Worm (Caenorhabditis elegans) whole organism, L4 larva: ENCODE results near the gene dmsr-1.

Experiments used
- F49E8.2 ChIP-seq: sonication (generic microtip); optimal IDR thresholded peaks from 2 replicates; lab custom pipeline; 2016; ENCODE audit warnings: missing compliant biosample characterization, mild to moderate bottlenecking, missing genetic modification characterization, borderline replicate concordance
- Y105C5A.15 ChIP-seq: fragments of 200-800 bp; sonication (Bioruptor generic); IDR thresholded peaks from 2 replicates; pipeline ENCODE4 v1.3.6; 2022; ENCODE audit warnings: missing genetic modification characterization, missing compliant biosample characterization
- aly-2 ChIP-seq: sonication (generic microtip); optimal IDR thresholded peaks from 2 replicates; lab custom pipeline; 2018; ENCODE audit warnings: missing biosample characterization, missing genetic modification characterization
- ama-1 ChIP-seq: fragments of 150-350 bp; optimal IDR thresholded peaks from 2 replicates; lab custom pipeline; 2014; ENCODE audit warnings: inconsistent platforms, mixed read lengths
- arid-1 ChIP-seq: fragments of 200-800 bp; sonication (Bioruptor generic); conservative IDR thresholded peaks from 2 replicates; pipeline ENCODE4 v1.3.6; 2022; ENCODE audit warnings: missing genetic modification reagents, missing genetic modification characterization, missing compliant biosample characterization
- ceh-28 ChIP-seq: fragments of 150-350 bp; optimal IDR thresholded peaks from 2 replicates; lab custom pipeline; 2014; ENCODE audit warnings: missing biosample characterization, missing genetic modification reagents, missing genetic modification characterization
- ceh-62 ChIP-seq: sonication (generic microtip); optimal IDR thresholded peaks from 2 replicates; lab custom pipeline; 2017; ENCODE audit warnings: missing biosample characterization, missing genetic modification characterization
- daf-16 ChIP-seq, 3 experiments: sonication (generic microtip); optimal IDR thresholded peaks; 2 replicates each; lab custom pipeline; 2016 to 2017; ENCODE audit warnings: missing genetic modification characterization in 3 of 3, missing genetic modification reagents in 3 of 3, mild to moderate bottlenecking in 2 of 3, missing compliant biosample characterization in 2 of 3, missing biosample characterization in 1 of 3, moderate library complexity in 1 of 3
- daf-8 ChIP-seq: fragments of 200-800 bp; sonication (Bioruptor generic); IDR thresholded peaks from 2 replicates; pipeline ENCODE4 v1.3.6; 2022; ENCODE audit warnings: missing genetic modification characterization, missing compliant biosample characterization
- dmd-6 ChIP-seq: fragments of 200-800 bp; sonication (Bioruptor generic); IDR thresholded peaks from 2 replicates; pipeline ENCODE4 v1.3.6; 2022; ENCODE audit warnings: missing genetic modification reagents, missing genetic modification characterization, missing compliant biosample characterization
- dpl-1 ChIP-seq: fragments of 150-350 bp; optimal IDR thresholded peaks from 2 replicates; lab custom pipeline; 2014; ENCODE audit warnings: missing biosample characterization, missing genetic modification reagents, missing genetic modification characterization
- duxl-1 ChIP-seq: sonication (generic microtip); optimal IDR thresholded peaks from 2 replicates; lab custom pipeline; 2016; ENCODE audit warnings: mild to moderate bottlenecking, missing genetic modification characterization, moderate library complexity, missing compliant biosample characterization; ENCODE audit not compliant: poor library complexity
- dve-1 ChIP-seq: sonication (generic microtip); optimal IDR thresholded peaks from 2 replicates; lab custom pipeline; 2017; ENCODE audit warnings: antibody characterized with exemption, mild to moderate bottlenecking, missing genetic modification characterization, missing compliant biosample characterization; ENCODE audit not compliant: insufficient read depth
- hlh-11 ChIP-seq: fragments of 200-800 bp; sonication (Bioruptor generic); optimal IDR thresholded peaks from 2 replicates; lab custom pipeline; 2018; ENCODE audit warnings: mild to moderate bottlenecking, missing genetic modification characterization, missing compliant biosample characterization
- lim-7 ChIP-seq: fragments of 200-800 bp; sonication (Bioruptor generic); IDR thresholded peaks from 2 replicates; pipeline ENCODE4 v1.3.6; 2022; ENCODE audit warnings: missing genetic modification characterization, missing compliant biosample characterization
- lin-1 ChIP-seq: fragments of 200-800 bp; sonication (Bioruptor generic); IDR thresholded peaks from 2 replicates; pipeline ENCODE4 v1.3.6; 2022; ENCODE audit warnings: missing genetic modification reagents, missing genetic modification characterization, missing compliant biosample characterization
- lin-13 ChIP-seq: fragments of 150-350 bp; optimal IDR thresholded peaks from 2 replicates; lab custom pipeline; 2014; ENCODE audit warnings: missing biosample characterization, missing genetic modification reagents, missing genetic modification characterization
- lin-39 ChIP-seq: fragments of 150-350 bp; optimal IDR thresholded peaks from 2 replicates; lab custom pipeline; 2014; ENCODE audit warnings: missing biosample characterization, missing genetic modification reagents, missing genetic modification characterization
- lir-3 ChIP-seq: sonication (generic microtip); optimal IDR thresholded peaks from 2 replicates; lab custom pipeline; 2016; ENCODE audit warnings: mild to moderate bottlenecking, missing genetic modification characterization, missing compliant biosample characterization
- mdl-1 ChIP-seq, 2 experiments: fragments of 150-350 bp in 1 of 2; sonication (generic microtip) in 1 of 2; optimal IDR thresholded peaks; 2 replicates each; lab custom pipeline; 2014 to 2017; ENCODE audit warnings: missing biosample characterization in 2 of 2, missing genetic modification characterization in 2 of 2
- mdt-29 ChIP-seq: fragments of 200-800 bp; sonication (Bioruptor generic); IDR thresholded peaks from 2 replicates; pipeline ENCODE4 v1.3.6; 2022; ENCODE audit warnings: missing genetic modification reagents, missing genetic modification characterization, missing compliant biosample characterization
- mxl-2 ChIP-seq: fragments of 200-800 bp; sonication (Bioruptor generic); conservative IDR thresholded peaks from 2 replicates; pipeline ENCODE4 v1.3.6; 2022; ENCODE audit warnings: missing genetic modification reagents, missing genetic modification characterization, missing compliant biosample characterization
- mxl-3 ChIP-seq: fragments of 200-800 bp; sonication (Bioruptor generic); optimal IDR thresholded peaks from 2 replicates; lab custom pipeline; 2018; ENCODE audit warnings: mild to moderate bottlenecking, missing genetic modification characterization, missing compliant biosample characterization
- nhr-237 ChIP-seq: sonication (generic microtip); optimal IDR thresholded peaks from 2 replicates; lab custom pipeline; 2017; ENCODE audit warnings: missing biosample characterization, missing genetic modification characterization
- nhr-25 ChIP-seq: sonication (generic microtip); optimal IDR thresholded peaks from 2 replicates; lab custom pipeline; 2017; ENCODE audit warnings: missing genetic modification characterization, mild to moderate bottlenecking, missing compliant biosample characterization, antibody characterized with exemption, moderate library complexity, borderline replicate concordance; ENCODE audit not compliant: insufficient read depth
- nhr-28 ChIP-seq: fragments of 150-350 bp; optimal IDR thresholded peaks from 2 replicates; lab custom pipeline; 2014; ENCODE audit warnings: missing biosample characterization, missing genetic modification characterization
- nhr-41 ChIP-seq: fragments of 200-800 bp; sonication (Bioruptor generic); IDR thresholded peaks from 2 replicates; pipeline ENCODE4 v1.3.6; 2022; ENCODE audit warnings: missing genetic modification reagents, missing genetic modification characterization, missing compliant biosample characterization
- nhr-42 ChIP-seq: fragments of 200-800 bp; sonication (Bioruptor generic); IDR thresholded peaks from 2 replicates; pipeline ENCODE4 v1.3.6; 2022; ENCODE audit warnings: missing genetic modification characterization, missing compliant biosample characterization
- nhr-48 ChIP-seq: sonication (generic microtip); optimal IDR thresholded peaks from 2 replicates; lab custom pipeline; 2016; ENCODE audit warnings: mild to moderate bottlenecking, missing genetic modification characterization, missing compliant biosample characterization
- php-3 ChIP-seq: fragments of 200-800 bp; sonication (Bioruptor generic); IDR thresholded peaks from 2 replicates; pipeline ENCODE4 v1.3.6; 2022; ENCODE audit warnings: missing genetic modification reagents, missing genetic modification characterization, missing compliant biosample characterization
- pqm-1 ChIP-seq: sonication (generic microtip); optimal IDR thresholded peaks from 2 replicates; lab custom pipeline; 2017; ENCODE audit warnings: missing biosample characterization, missing genetic modification characterization
- saeg-2 ChIP-seq: fragments of 200-800 bp; sonication (Bioruptor generic); IDR thresholded peaks from 2 replicates; pipeline ENCODE4 v1.3.6; 2022; ENCODE audit warnings: missing genetic modification reagents, missing genetic modification characterization, missing compliant biosample characterization
- spr-1 ChIP-seq: sonication (generic microtip); optimal IDR thresholded peaks from 2 replicates; lab custom pipeline; 2016; ENCODE audit warnings: mild to moderate bottlenecking, missing genetic modification characterization, missing compliant biosample characterization
- tra-1 ChIP-seq: fragments of 200-800 bp; sonication (Bioruptor generic); IDR thresholded peaks from 2 replicates; pipeline ENCODE4 v1.3.6; 2022; ENCODE audit warnings: missing genetic modification reagents, missing genetic modification characterization, missing compliant biosample characterization
- unc-130 ChIP-seq: sonication (generic microtip); optimal IDR thresholded peaks from 2 replicates; lab custom pipeline; 2016; ENCODE audit warnings: missing genetic modification reagents, missing genetic modification characterization, missing compliant biosample characterization
- zag-1 ChIP-seq: fragments of 150-350 bp; optimal IDR thresholded peaks from 2 replicates; lab custom pipeline; 2014; ENCODE audit warnings: missing biosample characterization, missing genetic modification characterization
- zfp-2 ChIP-seq: sonication (generic microtip); optimal IDR thresholded peaks from 2 replicates; lab custom pipeline; 2016; ENCODE audit warnings: mild to moderate bottlenecking, missing genetic modification characterization, missing compliant biosample characterization
- zfp-3 ChIP-seq: fragments of 200-800 bp; sonication (Bioruptor generic); conservative IDR thresholded peaks from 2 replicates; pipeline ENCODE4 v1.3.6; 2022; ENCODE audit warnings: missing genetic modification reagents, missing genetic modification characterization, missing compliant biosample characterization
- zip-11 ChIP-seq: fragments of 200-800 bp; sonication (Bioruptor generic); IDR thresholded peaks from 2 replicates; pipeline ENCODE4 v1.3.6; 2022; ENCODE audit warnings: missing genetic modification characterization, missing compliant biosample characterization
- zip-2 ChIP-seq: fragments of 150-350 bp; optimal IDR thresholded peaks from 2 replicates; lab custom pipeline; 2014; ENCODE audit warnings: missing biosample characterization, missing genetic modification characterization

Gene dmsr-1

DNA sequence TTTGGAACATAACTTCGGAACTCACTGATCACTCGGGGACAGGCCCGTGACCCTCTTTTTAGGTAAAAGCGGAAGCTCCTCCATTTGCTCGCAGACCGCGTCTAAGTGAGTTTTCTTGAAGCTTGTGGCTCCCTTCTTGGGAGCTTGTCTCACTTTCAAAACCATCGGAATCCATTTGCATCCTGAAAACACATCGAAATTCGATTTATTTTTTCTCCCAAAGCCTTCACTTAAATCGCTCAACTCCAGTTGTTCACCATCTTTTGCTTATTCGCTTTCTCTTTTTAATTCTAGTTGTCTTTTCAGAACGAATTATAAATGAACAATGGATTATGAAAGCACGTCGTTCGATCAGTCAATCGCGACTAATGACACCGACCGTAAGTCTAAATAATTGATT lies 20.7 kb downstream of the dmsr-1 start, which contains the start of gene T11F9.1:
Gene T11F9.1, plus strand, starts transcription at position 301 of the 400 bp plus-strand sequence.
- TF ChIP-seq mxl-3: no peak
- TF ChIP-seq nhr-237 (tag; lab: Kevin White, UChicago): no peak
- no peak for TF ChIP-seq lin-1 (GFP tag; lab: Robert Waterston, UW)
- no peak for TF ChIP-seq ceh-28 (tag; lab: Kevin White, UChicago)
- no peak for TF ChIP-seq daf-16 (GFP tag; optimal IDR thresholded peaks at IDR 0.05; lab: Kevin White, UChicago)
- no peak for TF ChIP-seq daf-16 (tag; optimal IDR thresholded peaks at IDR 0.05; lab: Kevin White, UChicago)
- TF ChIP-seq lim-7: no peak
- no peak for TF ChIP-seq unc-130 (GFP tag; lab: Kevin White, UChicago)
- TF ChIP-seq zfp-2: no peak
- no peak for TF ChIP-seq zag-1
- TF ChIP-seq zfp-3 (GFP tag; lab: Robert Waterston, UW): no peak
- TF ChIP-seq aly-2 (tag; lab: Kevin White, UChicago): no peak
- TF ChIP-seq mdt-29: no peak

DNA sequence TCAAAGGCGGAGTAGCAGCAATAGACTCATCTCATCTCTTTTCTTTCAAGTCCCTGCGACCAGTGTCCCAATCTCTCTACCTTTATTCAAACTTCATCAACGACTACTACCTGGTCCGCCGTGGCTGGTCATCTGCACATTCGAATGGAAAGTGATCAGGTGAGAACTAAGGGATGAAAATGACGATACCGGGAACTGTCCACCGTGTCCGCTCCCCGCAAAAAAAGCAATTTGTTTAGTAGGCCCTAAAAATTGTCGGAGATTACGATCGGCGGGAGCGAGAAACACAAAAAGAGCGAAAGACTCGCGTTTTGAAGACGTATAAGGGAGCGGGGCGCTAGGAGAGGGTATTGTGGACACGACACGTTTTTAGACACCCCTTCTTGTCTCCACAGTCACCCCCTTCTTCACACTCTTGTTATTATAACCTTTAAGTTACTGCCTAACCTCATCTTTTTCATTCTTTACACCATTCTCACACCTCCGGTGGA lies 24.4 kb downstream of the dmsr-1 start, which contains the start of gene zipt-16:
Gene zipt-16, plus strand, starts transcription at position 51 of the 491 bp plus-strand sequence.
- TF ChIP-seq zip-2 (no peak), zip-11 (GFP tag; lab: Robert Waterston, UW) (no peak), mxl-2 (GFP tag; lab: Robert Waterston, UW) (no peak), zag-1 (no peak), daf-8 (GFP tag; lab: Robert Waterston, UW) (no peak), nhr-25 (tag; lab: Kevin White, UChicago) (no peak), arid-1 (GFP tag; lab: Robert Waterston, UW) (no peak), unc-130 (GFP tag; lab: Kevin White, UChicago) (no peak), lin-39 (tag; lab: Kevin White, UChicago) (no peak), Y105C5A.15 (no peak), F49E8.2 (tag; lab: Kevin White, UChicago) (no peak), nhr-42 (GFP tag; lab: Robert Waterston, UW) (no peak), saeg-2 (GFP tag; lab: Robert Waterston, UW) (no peak), duxl-1 (tag; lab: Kevin White, UChicago) (no peak), ceh-62 (no peak), ama-1 (lab: Kevin White, UChicago) (no peak)

DNA sequence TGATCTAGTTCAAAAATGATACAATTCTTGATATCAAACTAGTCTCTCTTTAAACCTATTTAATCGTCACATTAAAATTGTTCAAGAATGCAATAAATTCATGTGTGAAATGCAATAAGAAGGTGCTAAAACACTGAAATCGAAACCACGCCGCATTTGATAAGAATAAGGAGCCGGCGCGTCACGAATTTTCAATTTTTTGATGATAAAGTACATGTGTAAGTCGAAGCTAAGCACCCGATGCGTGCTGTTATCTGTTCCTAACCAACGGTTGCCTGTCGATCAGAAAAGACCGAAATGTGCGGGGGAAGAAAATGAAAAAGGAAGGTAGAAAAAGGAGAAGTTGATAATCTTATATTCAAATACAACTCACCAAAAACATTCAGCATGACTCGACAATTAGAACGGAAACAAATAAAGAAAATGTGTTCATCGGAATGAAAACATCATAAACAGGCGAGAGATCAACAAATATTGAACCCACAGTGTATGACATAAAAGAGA lies 31.7 kb downstream of the dmsr-1 start, which contains the start of gene aat-6:
Gene aat-6, minus strand, starts transcription at position 454 of the 504 bp plus-strand sequence.
- TF ChIP-seq dve-1 (peak; percentile 71), zip-11 (GFP tag; lab: Robert Waterston, UW) (no peak), nhr-41 (0 out of 2 replicates have a peak, but pooled peaks have one; percentile 32), php-3 (GFP tag; lab: Robert Waterston, UW) (peak; percentile 98), mxl-3 (peak; percentile 72), hlh-11 (tag; lab: Kevin White, UChicago) (peak; percentile 84), lir-3 (no peak), lin-13 (no peak), nhr-28 (tag; lab: Kevin White, UChicago) (peak; percentile 75), mdl-1 (tag; optimal IDR thresholded peaks at IDR 0.05; lab: Kevin White, UChicago) (peak in 1 of 2 experiments; percentile 45), pqm-1 (tag; lab: Kevin White, UChicago) (peak; percentile 86), spr-1 (tag; lab: Kevin White, UChicago) (no peak), dpl-1 (GFP tag; lab: Kevin White, UChicago) (no peak), tra-1 (GFP tag; lab: Robert Waterston, UW) (peak; percentile 82; the same call in 1 of the 2 replicates), daf-16 (GFP tag; optimal IDR thresholded peaks at IDR 0.05; lab: Kevin White, UChicago) (no peak), daf-16 (tag; optimal IDR thresholded peaks at IDR 0.05; lab: Kevin White, UChicago) (peak; percentile 70), dmd-6 (GFP tag; lab: Robert Waterston, UW) (peak; percentile 94), ama-1 (lab: Kevin White, UChicago) (no peak), nhr-48 (tag; lab: Kevin White, UChicago) (peak; percentile 28)
